Worm (Caenorhabditis elegans): ENCODE data around the gene col-43.

- no peak for TF ChIP-seq ama-1 (optimal IDR thresholded peaks at IDR 0.05)
- no peak for TF ChIP-seq B0310.2 (tag; optimal IDR thresholded peaks at IDR 0.05)
These were observed 14.8 kb downstream of the col-43 start, which contains the start of gene ZC513.14 for ce11 chrV:8035947-8036346.
